Fruit fly (Drosophila melanogaster) whole organism, embryonic: ENCODE measurements around the gene lectin-30A.
A peak's percentile ranks its signal among the peaks of the same experiment; 100 is the strongest.

Source experiments
- ATbp ChIP-seq: fragments of 200-800 bp; sonication (Bioruptor generic); optimal IDR thresholded peaks from 2 replicates; lab custom pipeline; 2017; ENCODE audit warnings: missing biosample characterization, mild to moderate bottlenecking, missing genetic modification characterization, missing genetic modification reagents
- Atf3 ChIP-seq: fragments of 200-800 bp; sonication (Bioruptor generic); optimal IDR thresholded peaks from 3 replicates; lab custom pipeline; 2016; ENCODE audit warnings: missing biosample characterization, missing genetic modification characterization
- B-H1 ChIP-seq: fragments of 200-800 bp; sonication (Bioruptor generic); IDR thresholded peaks from 3 replicates; pipeline ENCODE4 v1.3.6; 2022; ENCODE audit warnings: missing biosample characterization, missing genetic modification characterization
- CG1024 ChIP-seq: fragments of 200-800 bp; sonication (Bioruptor generic); IDR thresholded peaks from 2 replicates; pipeline ENCODE4 v1.3.6; 2022; ENCODE audit warnings: missing biosample characterization, missing genetic modification characterization
- CG10267 ChIP-seq: fragments of 200-800 bp; sonication (Bioruptor generic); optimal IDR thresholded peaks from 2 replicates; lab custom pipeline; 2018; ENCODE audit warnings: missing biosample characterization, mild to moderate bottlenecking, missing genetic modification characterization, moderate library complexity
- CG11504 ChIP-seq: fragments of 200-800 bp; sonication (Bioruptor generic); optimal IDR thresholded peaks from 3 replicates; lab custom pipeline; 2019; ENCODE audit warnings: missing biosample characterization, mild to moderate bottlenecking, missing genetic modification characterization, moderate library complexity
- CG11560 ChIP-seq: fragments of 200-800 bp; sonication (Bioruptor generic); IDR thresholded peaks from 3 replicates; pipeline ENCODE4 v1.3.6; 2022; ENCODE audit warnings: missing biosample characterization, missing genetic modification characterization
- CG11696 ChIP-seq: fragments of 200-800 bp; sonication (Bioruptor generic); IDR thresholded peaks from 2 replicates; pipeline ENCODE4 v1.3.6; 2022; ENCODE audit warnings: missing biosample characterization, missing genetic modification characterization
- CG12659 ChIP-seq: fragments of 200-800 bp; sonication (Bioruptor generic); optimal IDR thresholded peaks from 3 replicates; lab custom pipeline; 2017; ENCODE audit warnings: mild to moderate bottlenecking, missing biosample characterization, missing genetic modification reagents, missing genetic modification characterization
- CG13296 ChIP-seq: fragments of 200-800 bp; sonication (Bioruptor generic); optimal IDR thresholded peaks from 3 replicates; lab custom pipeline; 2018; ENCODE audit warnings: missing biosample characterization, mild to moderate bottlenecking, missing genetic modification characterization
- CG13424 ChIP-seq: fragments of 200-800 bp; sonication (Bioruptor generic); optimal IDR thresholded peaks from 2 replicates; lab custom pipeline; 2019; ENCODE audit warnings: missing biosample characterization, mild to moderate bottlenecking, missing genetic modification characterization, moderate library complexity
- CG14014 ChIP-seq: fragments of 200-800 bp; sonication (Bioruptor generic); IDR thresholded peaks from 2 replicates; pipeline ENCODE4 v1.3.6; 2022; ENCODE audit warnings: missing biosample characterization, missing genetic modification characterization
- CG1647 ChIP-seq: fragments of 200-800 bp; sonication (Bioruptor generic); optimal IDR thresholded peaks from 3 replicates; lab custom pipeline; 2016; ENCODE audit warnings: missing biosample characterization, missing genetic modification characterization
- CG17328 ChIP-seq: fragments of 200-800 bp; sonication (Bioruptor generic); IDR thresholded peaks from 2 replicates; pipeline ENCODE4 v1.3.6; 2022; ENCODE audit warnings: missing biosample characterization, missing genetic modification characterization
- CG17612 ChIP-seq: fragments of 200-800 bp; sonication (Bioruptor generic); IDR thresholded peaks from 2 replicates; pipeline ENCODE4 v1.3.6; 2022; ENCODE audit warnings: missing biosample characterization, missing genetic modification characterization
- CG2116 ChIP-seq: fragments of 200-800 bp; sonication (Bioruptor generic); optimal IDR thresholded peaks from 3 replicates; lab custom pipeline; 2018; ENCODE audit warnings: missing biosample characterization, mild to moderate bottlenecking, missing genetic modification characterization
- CG31365 ChIP-seq: fragments of 200-800 bp; sonication (Bioruptor generic); optimal IDR thresholded peaks from 2 replicates; lab custom pipeline; 2018; ENCODE audit warnings: missing biosample characterization, mild to moderate bottlenecking, missing genetic modification characterization
- CG31441 ChIP-seq: fragments of 200-800 bp; sonication (Bioruptor generic); IDR thresholded peaks from 2 replicates; pipeline ENCODE4 v1.3.6; 2022; ENCODE audit warnings: missing biosample characterization, missing genetic modification characterization
- CG3163 ChIP-seq: fragments of 200-800 bp; sonication (Bioruptor generic); optimal IDR thresholded peaks from 3 replicates; lab custom pipeline; 2016; ENCODE audit warnings: missing biosample characterization, missing genetic modification characterization
- CG33557 ChIP-seq: fragments of 200-800 bp; sonication (Bioruptor generic); optimal IDR thresholded peaks from 2 replicates; lab custom pipeline; 2019; ENCODE audit warnings: missing biosample characterization, mild to moderate bottlenecking, missing genetic modification characterization, moderate library complexity
- CG4424 ChIP-seq: fragments of 200-800 bp; sonication (Bioruptor generic); optimal IDR thresholded peaks from 3 replicates; lab custom pipeline; 2016; ENCODE audit warnings: missing biosample characterization, missing genetic modification characterization
- CG4730 ChIP-seq: fragments of 200-800 bp; sonication (Bioruptor generic); IDR thresholded peaks from 2 replicates; pipeline ENCODE4 v1.3.6; 2022; ENCODE audit warnings: missing biosample characterization, missing genetic modification characterization
- CG7357 ChIP-seq: fragments of 200-800 bp; sonication (Bioruptor generic); IDR thresholded peaks from 3 replicates; pipeline ENCODE4 v1.3.6; 2022; ENCODE audit warnings: missing biosample characterization, missing genetic modification characterization
- CG7556 ChIP-seq: fragments of 200-800 bp; sonication (Bioruptor generic); optimal IDR thresholded peaks from 2 replicates; lab custom pipeline; 2017; ENCODE audit warnings: missing biosample characterization, mild to moderate bottlenecking, missing genetic modification characterization
- CG8281 ChIP-seq: fragments of 200-800 bp; sonication (Bioruptor generic); optimal IDR thresholded peaks from 2 replicates; lab custom pipeline; 2018; ENCODE audit warnings: missing biosample characterization, mild to moderate bottlenecking, missing genetic modification characterization, moderate library complexity
- CG9932 ChIP-seq: fragments of 200-800 bp; sonication (Bioruptor generic); IDR thresholded peaks from 2 replicates; pipeline ENCODE4 v1.3.6; 2022; ENCODE audit warnings: missing biosample characterization, missing genetic modification characterization
- Camta ChIP-seq: fragments of 200-800 bp; sonication (Bioruptor generic); optimal IDR thresholded peaks from 2 replicates; lab custom pipeline; 2016; ENCODE audit warnings: missing biosample characterization, missing genetic modification characterization
- Elba2 ChIP-seq: fragments of 200-800 bp; sonication (Bioruptor generic); optimal IDR thresholded peaks from 3 replicates; lab custom pipeline; 2016; ENCODE audit warnings: missing biosample characterization, missing genetic modification characterization
- H2.0 ChIP-seq: fragments of 200-800 bp; sonication (Bioruptor generic); IDR thresholded peaks from 2 replicates; pipeline ENCODE4 v1.3.6; 2022; ENCODE audit warnings: missing biosample characterization, missing genetic modification characterization
- HLH4C ChIP-seq: fragments of 200-800 bp; sonication (Bioruptor generic); IDR thresholded peaks from 3 replicates; pipeline ENCODE4 v1.3.6; 2022; ENCODE audit warnings: missing biosample characterization, missing genetic modification characterization; ENCODE audit not compliant: partially characterized antibody
- Mrtf ChIP-seq: fragments of 200-800 bp; sonication (Bioruptor generic); IDR thresholded peaks from 3 replicates; pipeline ENCODE4 v1.3.6; 2022; ENCODE audit warnings: missing biosample characterization, missing genetic modification characterization
- Neu2 ChIP-seq: fragments of 200-800 bp; sonication (Bioruptor generic); optimal IDR thresholded peaks from 3 replicates; lab custom pipeline; 2016; ENCODE audit warnings: missing biosample characterization, missing genetic modification characterization, borderline replicate concordance
- Xbp1 ChIP-seq: fragments of 200-800 bp; sonication (Bioruptor generic); optimal IDR thresholded peaks from 3 replicates; lab custom pipeline; 2016; ENCODE audit warnings: missing biosample characterization, mild to moderate bottlenecking, missing genetic modification characterization
- ase ChIP-seq: fragments of 200-800 bp; sonication (Bioruptor generic); IDR thresholded peaks from 3 replicates; pipeline ENCODE4 v1.3.6; 2022; ENCODE audit warnings: missing biosample characterization, missing genetic modification characterization
- az2 ChIP-seq: fragments of 200-800 bp; sonication (Bioruptor generic); optimal IDR thresholded peaks from 3 replicates; lab custom pipeline; 2016; ENCODE audit warnings: missing biosample characterization, missing genetic modification characterization
- chif ChIP-seq, 2 experiments: fragments of 200-800 bp; sonication (Bioruptor generic); optimal IDR thresholded peaks; 3 replicates each; lab custom pipeline; 2016; ENCODE audit warnings: missing biosample characterization in 2 of 2, missing genetic modification characterization in 2 of 2
- crc ChIP-seq: fragments of 200-800 bp; sonication (Bioruptor generic); optimal IDR thresholded peaks from 2 replicates; lab custom pipeline; 2016; ENCODE audit warnings: missing biosample characterization, missing genetic modification characterization
- dmrt99B ChIP-seq: fragments of 200-800 bp; sonication (Bioruptor generic); optimal IDR thresholded peaks from 2 replicates; lab custom pipeline; 2018; ENCODE audit warnings: missing biosample characterization, mild to moderate bottlenecking, missing genetic modification characterization, moderate library complexity
- dpn ChIP-seq, 2 experiments: fragments of 200-800 bp; sonication (Bioruptor generic); optimal IDR thresholded peaks; 3 replicates each; lab custom pipeline; 2016; ENCODE audit warnings: missing biosample characterization in 2 of 2, missing genetic modification characterization in 2 of 2
- dysf ChIP-seq: fragments of 200-800 bp; sonication (Bioruptor generic); IDR thresholded peaks from 3 replicates; pipeline ENCODE4 v1.3.6; 2022; ENCODE audit warnings: missing biosample characterization, missing genetic modification characterization
- lilli ChIP-seq: fragments of 200-800 bp; sonication (Bioruptor generic); optimal IDR thresholded peaks from 3 replicates; lab custom pipeline; 2016; ENCODE audit warnings: missing biosample characterization, missing genetic modification characterization
- onecut ChIP-seq: fragments of 200-800 bp; sonication (Bioruptor generic); IDR thresholded peaks from 2 replicates; pipeline ENCODE4 v1.3.6; 2022; ENCODE audit warnings: missing biosample characterization, missing genetic modification characterization
- phol ChIP-seq: fragments of 200-800 bp; sonication (Bioruptor generic); optimal IDR thresholded peaks from 3 replicates; lab custom pipeline; 2018; ENCODE audit warnings: missing biosample characterization, mild to moderate bottlenecking, missing genetic modification characterization, moderate library complexity
- sens ChIP-seq: fragments of 200-800 bp; sonication (Bioruptor generic); peaks from one replicate; lab custom pipeline; 2016; ENCODE audit warnings: missing biosample characterization, missing genetic modification characterization
- sisA ChIP-seq: fragments of 200-800 bp; sonication (Bioruptor generic); IDR thresholded peaks from 2 replicates; pipeline ENCODE4 v1.3.6; 2022; ENCODE audit warnings: missing biosample characterization, missing genetic modification characterization
- sob ChIP-seq: fragments of 200-800 bp; sonication (Bioruptor generic); IDR thresholded peaks from 2 replicates; pipeline ENCODE4 v1.3.6; 2022; ENCODE audit warnings: missing biosample characterization, missing genetic modification characterization
- sqz ChIP-seq: fragments of 200-800 bp; sonication (Bioruptor generic); optimal IDR thresholded peaks from 3 replicates; lab custom pipeline; 2018; ENCODE audit warnings: missing biosample characterization, mild to moderate bottlenecking, missing genetic modification characterization
- stwl ChIP-seq: fragments of 200-800 bp; sonication (Bioruptor generic); optimal IDR thresholded peaks from 3 replicates; lab custom pipeline; 2018; ENCODE audit warnings: missing biosample characterization, mild to moderate bottlenecking, missing genetic modification characterization, moderate library complexity
- unpg ChIP-seq: fragments of 200-800 bp; sonication (Bioruptor generic); optimal IDR thresholded peaks from 3 replicates; lab custom pipeline; 2018; ENCODE audit warnings: missing biosample characterization, mild to moderate bottlenecking, missing genetic modification characterization, moderate library complexity
- wdn ChIP-seq: fragments of 200-800 bp; sonication (Bioruptor generic); IDR thresholded peaks from 2 replicates; pipeline ENCODE4 v1.3.6; 2022; ENCODE audit warnings: missing biosample characterization, missing genetic modification characterization

lectin-30A gene

DNA sequence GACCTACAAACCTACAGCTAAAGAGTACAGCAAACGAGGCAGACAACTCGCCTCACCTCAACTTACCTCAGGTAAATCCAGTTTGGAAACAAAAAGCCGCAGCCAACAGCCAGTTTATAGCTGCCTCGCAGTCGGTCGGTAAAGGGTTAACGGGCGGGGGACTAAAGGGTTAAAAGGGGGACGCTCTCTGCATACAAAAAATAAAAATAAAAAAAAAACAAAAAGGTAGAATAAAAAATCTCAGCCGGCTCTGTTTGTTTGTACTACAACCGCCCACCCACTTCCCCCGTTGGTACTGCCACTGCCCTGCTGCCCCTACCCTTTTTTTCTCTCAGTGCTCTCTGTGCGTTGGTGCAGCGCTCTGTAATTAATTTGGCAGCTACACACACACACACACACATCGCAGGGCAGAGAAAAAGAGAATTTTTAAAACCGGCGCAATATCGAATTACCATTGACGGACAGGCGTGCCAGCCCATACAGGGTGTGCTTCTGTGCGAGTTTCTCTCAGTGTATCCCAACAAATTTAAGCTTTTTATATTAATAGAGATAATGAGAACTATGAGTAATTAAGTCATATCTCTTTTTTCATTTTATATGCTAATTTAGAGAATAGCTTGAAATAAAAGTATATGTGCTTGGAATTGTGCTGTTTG, 30.2 kb downstream of the lectin-30A start (continued):
- TF ChIP-seq ATbp (GFP tag; lab: Kevin White, UChicago) = peak; percentile 19
- TF ChIP-seq Mrtf (GFP tag; lab: Robert Waterston, UW) = 0 out of 3 replicates have a peak, but pooled peaks have one; percentile 49
- TF ChIP-seq ase = peak; percentile 65; the same call in 1 of the 3 replicates
- TF ChIP-seq H2.0 (GFP tag; lab: Robert Waterston, UW) = peak; percentile 67
- TF ChIP-seq CG1647 (GFP tag; lab: Kevin White, UChicago) = no peak
- TF ChIP-seq onecut (GFP tag; lab: Robert Waterston, UW) = peak; percentile 36; the same call in 1 of the 2 replicates
- TF ChIP-seq sens (GFP tag; lab: Kevin White, UChicago) = peak; percentile 90
- TF ChIP-seq CG1024 = 0 out of 2 replicates have a peak, but pooled peaks have one; percentile 7
- TF ChIP-seq CG13424 (tag; lab: Kevin White, UChicago) = peak; percentile 10
- peak; percentile 58 for TF ChIP-seq dmrt99B (tag; lab: Kevin White, UChicago)
- no peak for TF ChIP-seq CG31365 (tag; lab: Kevin White, UChicago)
- 0 out of 2 replicates have a peak, but pooled peaks have one; percentile 42 for TF ChIP-seq CG17612 (GFP tag; lab: Robert Waterston, UW)
- peak; percentile 60 for TF ChIP-seq CG4730 (GFP tag; lab: Robert Waterston, UW)
- TF ChIP-seq CG31441 (GFP tag; lab: Robert Waterston, UW) = 0 out of 2 replicates have a peak, but pooled peaks have one; percentile 14
- 0 out of 2 replicates have a peak, but pooled peaks have one; percentile 14 for TF ChIP-seq CG11696
- TF ChIP-seq crc = no peak
- no peak for TF ChIP-seq CG33557 (GFP tag; lab: Kevin White, UChicago)
- peak; percentile 48 for TF ChIP-seq CG11504 (tag; lab: Kevin White, UChicago)
- peak in 1 of 2 experiments; percentile 12 for TF ChIP-seq chif (GFP tag; optimal IDR thresholded peaks at IDR 0.05; lab: Kevin White, UChicago)
- TF ChIP-seq sisA (GFP tag; lab: Robert Waterston, UW) = peak; percentile 79
- peak; percentile 12 for TF ChIP-seq CG12659 (GFP tag; lab: Kevin White, UChicago)
- no peak for TF ChIP-seq CG8281
- no peak for TF ChIP-seq CG10267
- peak; percentile 65 for TF ChIP-seq CG9932
- TF ChIP-seq dysf = peak; percentile 71; the same call in 2 of the 3 replicates
- no peak for TF ChIP-seq Neu2 (GFP tag; lab: Kevin White, UChicago)
- TF ChIP-seq sqz = peak; percentile 18
- peak; percentile 60; the same call in 1 of the 2 replicates for TF ChIP-seq CG14014 (GFP tag; lab: Robert Waterston, UW)
- no peak for TF ChIP-seq HLH4C
- TF ChIP-seq Xbp1 = peak; percentile 60
- peak; percentile 24 for TF ChIP-seq phol (tag; lab: Kevin White, UChicago)
- peak; percentile 17 for TF ChIP-seq Atf3 (GFP tag; lab: Kevin White, UChicago)
- TF ChIP-seq CG17328 = peak; percentile 69
- no peak for TF ChIP-seq stwl
- peak; percentile 62; the same call in 1 of the 2 replicates for TF ChIP-seq wdn (GFP tag; lab: Robert Waterston, UW)
- TF ChIP-seq sob (GFP tag; lab: Robert Waterston, UW) = peak; percentile 63
- peak; percentile 0 for TF ChIP-seq lilli (GFP tag; lab: Kevin White, UChicago)
- TF ChIP-seq Camta = no peak
- TF ChIP-seq B-H1 = peak; percentile 62
- peak; percentile 26 for TF ChIP-seq unpg
- no peak for TF ChIP-seq CG13296 (GFP tag; lab: Kevin White, UChicago)
- TF ChIP-seq CG7357 (GFP tag; lab: Robert Waterston, UW) = peak; percentile 54; the same call in 1 of the 3 replicates
- peak; percentile 17 for TF ChIP-seq az2 (GFP tag; lab: Kevin White, UChicago)
- TF ChIP-seq CG3163 (GFP tag; lab: Kevin White, UChicago) = no peak
- no peak for TF ChIP-seq CG11560 (tag; lab: Robert Waterston, UW)
- no peak for TF ChIP-seq CG7556 (GFP tag; lab: Kevin White, UChicago)
- TF ChIP-seq CG4424 (GFP tag; lab: Kevin White, UChicago) = peak; percentile 9
- TF ChIP-seq dpn (GFP tag; optimal IDR thresholded peaks at IDR 0.05; lab: Kevin White, UChicago) = peak; percentile 34 to 38
- no peak for TF ChIP-seq CG2116 (GFP tag; lab: Kevin White, UChicago)
- no peak for TF ChIP-seq Elba2 (GFP tag; lab: Kevin White, UChicago)
